Worm (Caenorhabditis elegans): ENCODE data around the gene acr-24.

ce11 chrIV:15476369-15476768 lies 21.0 kb upstream of the acr-24 start:
- no peak for TF ChIP-seq mef-2 (tag; optimal IDR thresholded peaks at IDR 0.05)
- TF ChIP-seq ama-1 (optimal IDR thresholded peaks at IDR 0.05): no peak
- TF ChIP-seq fos-1 (tag; optimal IDR thresholded peaks at IDR 0.05): no peak
- peak; percentile 21 to 26 for TF ChIP-seq efl-1 (optimal IDR thresholded peaks at IDR 0.05)
- peak in 1 of 2 experiments; percentile 95 for TF ChIP-seq efl-1 (GFP tag; optimal IDR thresholded peaks at IDR 0.05 in 1 of 2)

Measured in whole organism, L1 larva.